Fruit fly (Drosophila melanogaster): ENCODE data around the gene MAGE.

DNA sequence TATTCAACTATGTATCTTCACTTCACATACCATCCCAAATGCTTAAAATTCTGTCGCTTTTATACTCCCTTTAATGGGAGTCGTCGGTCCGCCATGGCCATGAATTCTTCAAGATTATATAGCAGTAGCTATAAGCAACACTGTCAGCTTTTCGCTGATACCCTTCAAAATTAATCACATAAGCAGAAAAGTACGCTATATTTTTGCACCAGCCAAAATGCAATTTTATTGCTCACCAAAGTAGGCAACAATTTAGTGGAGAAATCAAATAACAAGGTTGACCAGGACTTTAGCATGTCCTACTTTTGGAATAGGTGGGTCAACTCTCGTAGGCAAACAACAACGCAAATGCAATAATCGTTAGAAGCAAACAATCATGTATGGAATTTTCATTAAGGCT, 44.9 kb upstream of the MAGE start:
- TF ChIP-seq CG5204 (GFP tag; optimal IDR thresholded peaks at IDR 0.05) (no peak), CG33017 (tag; optimal IDR thresholded peaks at IDR 0.05) (no peak), Mnt (GFP tag; optimal IDR thresholded peaks at IDR 0.05) (no peak), Crg-1 (GFP tag; optimal IDR thresholded peaks at IDR 0.05) (no peak), Clk (GFP tag; optimal IDR thresholded peaks at IDR 0.05) (no peak), cic (GFP tag; optimal IDR thresholded peaks at IDR 0.05) (no peak), CG14711 (tag; optimal IDR thresholded peaks at IDR 0.05) (no peak), ovo (GFP tag; optimal IDR thresholded peaks at IDR 0.05) (no peak), kay (GFP tag; ENCODE audit: borderline replicate concordance) (peak; percentile 52), CG11617 (GFP tag; optimal IDR thresholded peaks at IDR 0.05) (no peak), cnc (optimal IDR thresholded peaks at IDR 0.05) (no peak)
